ENCODE assay signal across 3 fruit fly cellular contexts in the genomic region with DNA sequence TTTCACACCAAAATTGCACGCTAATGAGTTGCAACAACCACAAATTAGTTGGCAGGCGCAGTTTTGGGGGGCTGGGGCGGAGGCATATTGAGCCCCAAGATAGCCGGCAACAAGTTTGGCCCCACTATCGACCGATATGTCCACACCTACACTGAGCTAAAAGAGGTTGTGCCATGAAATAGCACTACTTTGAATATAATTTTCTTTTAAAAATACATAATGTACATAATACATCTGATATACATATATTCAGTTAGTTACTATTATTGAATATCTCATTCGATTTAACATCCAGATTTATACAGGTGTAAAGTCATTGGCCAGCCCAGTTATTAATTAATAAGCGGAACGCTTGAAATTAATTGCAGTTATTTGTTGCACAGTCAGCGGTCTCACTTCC.
A peak's percentile ranks its signal among the peaks of the same experiment; 100 is the strongest.
TF ChIP-seq lines count a peak whose summit lies in the region.

No protein-coding gene starts in this region.

- TF ChIP-seq CTCF in whole organism, embryonic (GFP tag; optimal IDR thresholded peaks at IDR 0.05; lab: Kevin White, UChicago), result no peak

TF ChIP-seq in whole organism, embryonic, 481 proteins besides CTCF, POLR2A, EP300 and RAD21:
- TF ChIP-seq Dbx (GFP tag; IDR thresholded peaks at IDR 0.05; lab: Robert Waterston, UW) (no peak), Drgx (GFP tag; IDR thresholded peaks at IDR 0.05; lab: Robert Waterston, UW) (peak; percentile 60; the same call in 1 of the 2 replicates), gt (GFP tag; IDR thresholded peaks at IDR 0.05; lab: Robert Waterston, UW) (no peak), CoRest (tag; optimal IDR thresholded peaks at IDR 0.05; lab: Kevin White, UChicago) (no peak)

TF ChIP-seq in whole organism, prepupa, 60 proteins besides CTCF, POLR2A, EP300 and RAD21:
- TF ChIP-seq CG6163 (GFP tag; IDR thresholded peaks at IDR 0.05; lab: Robert Waterston, UW) (peak; percentile 65), dsx (GFP tag; optimal IDR thresholded peaks at IDR 0.05; lab: Kevin White, UChicago; ENCODE audit: poor library complexity, severe bottlenecking) (peak; percentile 15), CG32006 (GFP tag; optimal IDR thresholded peaks at IDR 0.05; lab: Kevin White, UChicago) (peak; percentile 72), pdm3 (GFP tag; optimal IDR thresholded peaks at IDR 0.05; lab: Kevin White, UChicago) (peak; percentile 28), fd85E (GFP tag; optimal IDR thresholded peaks at IDR 0.05; lab: Kevin White, UChicago) (no peak), Eip78C (GFP tag; lab: Kevin White, UChicago) (peak; percentile 14), achi (GFP tag; optimal IDR thresholded peaks at IDR 0.05; lab: Kevin White, UChicago) (peak; percentile 11), CG6276 (GFP tag; optimal IDR thresholded peaks at IDR 0.05; lab: Kevin White, UChicago) (peak; percentile 51), Hr39 (GFP tag; optimal IDR thresholded peaks at IDR 0.05; lab: Kevin White, UChicago) (no peak), CG8632 (GFP tag; optimal IDR thresholded peaks at IDR 0.05; lab: Kevin White, UChicago) (no peak), OdsH (GFP tag; optimal IDR thresholded peaks at IDR 0.05; lab: Kevin White, UChicago) (peak; percentile 18), CG4318 (GFP tag; optimal IDR thresholded peaks at IDR 0.05; lab: Kevin White, UChicago) (peak; percentile 42), Lpt (GFP tag; optimal IDR thresholded peaks at IDR 0.05; lab: Kevin White, UChicago) (peak; percentile 43), CG3032 (tag; optimal IDR thresholded peaks at IDR 0.05; lab: Kevin White, UChicago) (peak; percentile 14), CG11294 (GFP tag; IDR thresholded peaks at IDR 0.05; lab: Robert Waterston, UW) (peak; percentile 48; the same call in 1 of the 2 replicates), CG9139 (GFP tag; optimal IDR thresholded peaks at IDR 0.05; lab: Kevin White, UChicago) (no peak), eg (GFP tag; IDR thresholded peaks at IDR 0.05; lab: Robert Waterston, UW) (peak; percentile 77), Gug (GFP tag; IDR thresholded peaks at IDR 0.05; lab: Robert Waterston, UW) (peak; percentile 63; the same call in 1 of the 2 replicates), CG8119 (GFP tag; IDR thresholded peaks at IDR 0.05; lab: Robert Waterston, UW) (peak; percentile 78), vri (GFP tag; optimal IDR thresholded peaks at IDR 0.05; lab: Kevin White, UChicago) (no peak), Hr4 (GFP tag; optimal IDR thresholded peaks at IDR 0.05; lab: Kevin White, UChicago) (peak; percentile 59), CG15336 (GFP tag; IDR thresholded peaks at IDR 0.05; lab: Robert Waterston, UW) (peak; percentile 72)
TF ChIP-seq in whole organism, prepupa: peak in this region for 17.

TF ChIP-seq in whole organism, pupa, 21 proteins besides CTCF, POLR2A, EP300 and RAD21:
- TF ChIP-seq CG34367 (tag; optimal IDR thresholded peaks at IDR 0.05; lab: Kevin White, UChicago), result no peak
- peak; percentile 77 for TF ChIP-seq CG32121 (GFP tag; IDR thresholded peaks at IDR 0.05; lab: Robert Waterston, UW)
- TF ChIP-seq CG4496 (GFP tag; IDR thresholded peaks at IDR 0.05; lab: Robert Waterston, UW), result peak; percentile 66; the same call in 2 of the 3 replicates
- TF ChIP-seq gl (tag; optimal IDR thresholded peaks at IDR 0.05; lab: Kevin White, UChicago), result no peak
- TF ChIP-seq CG12605 (GFP tag; IDR thresholded peaks at IDR 0.05; lab: Robert Waterston, UW), result peak; percentile 58; the same call in 1 of the 2 replicates
- TF ChIP-seq CG13204 (GFP tag; optimal IDR thresholded peaks at IDR 0.05; lab: Kevin White, UChicago), result no peak
- no peak for TF ChIP-seq Pif1B (GFP tag; optimal IDR thresholded peaks at IDR 0.05; lab: Kevin White, UChicago)
- TF ChIP-seq CG9948 (tag; optimal IDR thresholded peaks at IDR 0.05; lab: Kevin White, UChicago), result no peak
- TF ChIP-seq CG15710 (tag; optimal IDR thresholded peaks at IDR 0.05; lab: Kevin White, UChicago), result no peak
- peak; percentile 17 for TF ChIP-seq CG8159 (tag; optimal IDR thresholded peaks at IDR 0.05; lab: Kevin White, UChicago)
- no peak for TF ChIP-seq Snoo (tag; optimal IDR thresholded peaks at IDR 0.05; lab: Kevin White, UChicago)
- no peak for TF ChIP-seq Pif1A (GFP tag; optimal IDR thresholded peaks at IDR 0.05; lab: Kevin White, UChicago)
- TF ChIP-seq Ets98B (GFP tag; IDR thresholded peaks at IDR 0.05; lab: Robert Waterston, UW), result peak; percentile 73
- no peak for TF ChIP-seq CG10348 (GFP tag; IDR thresholded peaks at IDR 0.05; lab: Robert Waterston, UW)
- TF ChIP-seq EcR (GFP tag; optimal IDR thresholded peaks at IDR 0.05; lab: Kevin White, UChicago), result no peak
- peak; percentile 49; the same call in 1 of the 3 replicates for TF ChIP-seq fd96Ca (GFP tag; IDR thresholded peaks at IDR 0.05; lab: Robert Waterston, UW)
- TF ChIP-seq CG17806 (tag; optimal IDR thresholded peaks at IDR 0.05; lab: Kevin White, UChicago), result peak; percentile 0
- TF ChIP-seq D1 (tag; optimal IDR thresholded peaks at IDR 0.05; lab: Kevin White, UChicago), result no peak
- TF ChIP-seq rn (GFP tag; IDR thresholded peaks at IDR 0.05; lab: Robert Waterston, UW), result no peak
- TF ChIP-seq CG8301 (tag; optimal IDR thresholded peaks at IDR 0.05; lab: Kevin White, UChicago), result peak; percentile 53
- TF ChIP-seq CG14655 (GFP tag; optimal IDR thresholded peaks at IDR 0.05; lab: Kevin White, UChicago), result peak; percentile 48

Comparison
In these comparisons a context has a peak if more than half of its experiments do, and no peak if none do; other contexts are left out.
1. Of the 7 proteins assayed by ChIP-seq in both whole organism, embryonic and whole organism, prepupa: peak only in whole organism, embryonic: none; only in whole organism, prepupa: Gug and Lpt; in both: none; in neither: 5.